Worm (Caenorhabditis elegans): Measurements from ENCODE around the gene C13F10.1.

DNA sequence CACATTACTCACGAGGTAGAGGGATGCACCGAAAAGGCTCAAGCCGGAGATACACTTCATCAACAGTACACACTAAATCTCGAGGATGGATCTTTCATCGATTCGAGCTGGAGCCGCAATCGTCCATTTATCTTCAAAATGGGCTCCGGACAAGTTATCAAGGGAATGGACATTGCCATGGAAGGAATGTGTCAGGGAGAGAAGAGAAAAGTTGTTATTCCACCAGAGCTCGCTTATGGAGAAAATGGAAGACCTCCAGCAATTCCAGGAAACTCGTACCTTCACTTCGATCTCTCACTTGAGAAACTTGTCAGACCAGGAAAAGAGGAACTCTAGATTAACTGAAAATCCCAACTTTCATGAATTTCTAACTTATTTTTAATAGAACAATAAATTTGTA, 2.0 kb downstream of the C13F10.1 start:
- TF ChIP-seq dpl-1 (GFP tag; optimal IDR thresholded peaks at IDR 0.05) (no peak), ets-5 (GFP tag; IDR thresholded peaks at IDR 0.05) (no peak), zip-4 (GFP tag; optimal IDR thresholded peaks at IDR 0.05) (no peak), fkh-10 (GFP tag; optimal IDR thresholded peaks at IDR 0.05) (no peak)
